Worm (Caenorhabditis elegans): ENCODE data around the gene nhr-106.

The nhr-106 gene

ce11 chrV:489320-489719, at the start of gene nhr-106:
TSS of gene nhr-106 (plus strand) at chrV:489620.
- TF ChIP-seq tab-1 (GFP tag; IDR thresholded peaks at IDR 0.05) (no peak), T22C8.4 (GFP tag; IDR thresholded peaks at IDR 0.05) (no peak), cog-1 (tag; optimal IDR thresholded peaks at IDR 0.05) (no peak)

DNA sequence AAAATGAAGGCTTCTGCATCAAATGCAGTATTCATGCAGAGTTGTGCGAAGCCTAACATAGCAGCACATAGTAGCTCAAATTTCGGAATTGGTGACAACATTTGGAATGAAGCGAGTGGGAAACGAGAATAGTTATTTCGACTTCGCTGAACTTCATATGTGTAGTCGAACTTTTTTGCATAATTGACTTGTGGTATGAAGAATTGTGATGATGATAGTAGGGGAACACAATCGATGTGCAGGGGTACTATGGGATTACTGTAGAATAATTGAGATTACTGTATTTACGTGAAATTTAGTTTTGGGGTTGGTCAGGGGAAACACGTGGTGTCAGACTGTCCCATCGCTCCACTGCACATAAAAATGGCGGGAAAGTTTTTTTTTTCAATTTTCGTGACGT, 48.5 kb upstream of the nhr-106 start, which contains the start of gene B0554.7:
Gene B0554.7, minus strand, starts transcription at position 101 of the 400 bp plus-strand sequence.
- no peak for TF ChIP-seq ref-1 (GFP tag; conservative IDR thresholded peaks at IDR 0.05)
- TF ChIP-seq flt-1 (GFP tag; IDR thresholded peaks at IDR 0.05): no peak
- TF ChIP-seq ztf-29 (GFP tag; IDR thresholded peaks at IDR 0.05): no peak
- no peak for TF ChIP-seq ztf-23 (GFP tag; IDR thresholded peaks at IDR 0.05)
- no peak for TF ChIP-seq med-1 (GFP tag; optimal IDR thresholded peaks at IDR 0.05; ENCODE audit: insufficient read depth)
- TF ChIP-seq tab-1 (GFP tag; IDR thresholded peaks at IDR 0.05): no peak

ce11 chrV:443193-443592, 46.2 kb upstream of the nhr-106 start, which contains the start of gene srh-33:
TSS of gene srh-33 (minus strand) at chrV:443293.
- TF ChIP-seq ztf-29 (GFP tag; IDR thresholded peaks at IDR 0.05) (no peak), T22C8.4 (GFP tag; IDR thresholded peaks at IDR 0.05) (no peak), med-1 (GFP tag; optimal IDR thresholded peaks at IDR 0.05; ENCODE audit: insufficient read depth) (no peak), ref-1 (GFP tag; conservative IDR thresholded peaks at IDR 0.05) (no peak), cog-1 (tag; optimal IDR thresholded peaks at IDR 0.05) (no peak), klf-2 (GFP tag; conservative IDR thresholded peaks at IDR 0.05) (no peak), flt-1 (GFP tag; IDR thresholded peaks at IDR 0.05) (no peak), ztf-23 (GFP tag; IDR thresholded peaks at IDR 0.05) (no peak), tab-1 (GFP tag; IDR thresholded peaks at IDR 0.05) (no peak)

- TF ChIP-seq ztf-23 (GFP tag; IDR thresholded peaks at IDR 0.05): no peak
- no peak for TF ChIP-seq ref-1 (GFP tag; conservative IDR thresholded peaks at IDR 0.05)
- TF ChIP-seq T22C8.4 (GFP tag; IDR thresholded peaks at IDR 0.05): no peak
- no peak for TF ChIP-seq tab-1 (GFP tag; IDR thresholded peaks at IDR 0.05)
- no peak for TF ChIP-seq klf-2 (GFP tag; conservative IDR thresholded peaks at IDR 0.05)
- no peak for TF ChIP-seq ztf-29 (GFP tag; IDR thresholded peaks at IDR 0.05)
- no peak for TF ChIP-seq flt-1 (GFP tag; IDR thresholded peaks at IDR 0.05)
- TF ChIP-seq cog-1 (tag; optimal IDR thresholded peaks at IDR 0.05): no peak
- no peak for TF ChIP-seq med-1 (GFP tag; optimal IDR thresholded peaks at IDR 0.05; ENCODE audit: insufficient read depth)
These were observed 42.8 kb upstream of the nhr-106 start, which contains the start of gene srh-34 for ce11 chrV:446574-446973. TSS of gene srh-34 (minus strand) at chrV:446674.

ce11 chrV:446988-447387, 42.4 kb upstream of the nhr-106 start:
- TF ChIP-seq flt-1 (GFP tag; IDR thresholded peaks at IDR 0.05) (0 out of 2 replicates have a peak, but pooled peaks have one; percentile 32), tab-1 (GFP tag; IDR thresholded peaks at IDR 0.05) (0 out of 2 replicates have a peak, but pooled peaks have one; percentile 40), cog-1 (tag; optimal IDR thresholded peaks at IDR 0.05) (no peak), klf-2 (GFP tag; conservative IDR thresholded peaks at IDR 0.05) (no peak)

- no peak for TF ChIP-seq klf-2 (GFP tag; conservative IDR thresholded peaks at IDR 0.05)
- no peak for TF ChIP-seq med-1 (GFP tag; optimal IDR thresholded peaks at IDR 0.05; ENCODE audit: insufficient read depth)
- no peak for TF ChIP-seq ztf-23 (GFP tag; IDR thresholded peaks at IDR 0.05)
- no peak for TF ChIP-seq T22C8.4 (GFP tag; IDR thresholded peaks at IDR 0.05)
- no peak for TF ChIP-seq cog-1 (tag; optimal IDR thresholded peaks at IDR 0.05)
- TF ChIP-seq flt-1 (GFP tag; IDR thresholded peaks at IDR 0.05): no peak
- no peak for TF ChIP-seq ref-1 (GFP tag; conservative IDR thresholded peaks at IDR 0.05)
- TF ChIP-seq ztf-29 (GFP tag; IDR thresholded peaks at IDR 0.05): no peak
- no peak for TF ChIP-seq tab-1 (GFP tag; IDR thresholded peaks at IDR 0.05)
These were observed 40.3 kb upstream of the nhr-106 start, which contains the start of gene srh-35 for ce11 chrV:449130-449529. TSS of gene srh-35 (minus strand) at chrV:449230.

ce11 chrV:449685-450084, 39.7 kb upstream of the nhr-106 start, which contains the start of gene M02H5.8:
TSS of gene M02H5.8 (plus strand) at chrV:449981.
- TF ChIP-seq T22C8.4 (GFP tag; IDR thresholded peaks at IDR 0.05): no peak
- TF ChIP-seq tab-1 (GFP tag; IDR thresholded peaks at IDR 0.05): no peak
- no peak for TF ChIP-seq klf-2 (GFP tag; conservative IDR thresholded peaks at IDR 0.05)
- TF ChIP-seq cog-1 (tag; optimal IDR thresholded peaks at IDR 0.05): no peak
- TF ChIP-seq flt-1 (GFP tag; IDR thresholded peaks at IDR 0.05): no peak
- no peak for TF ChIP-seq ref-1 (GFP tag; conservative IDR thresholded peaks at IDR 0.05)

DNA sequence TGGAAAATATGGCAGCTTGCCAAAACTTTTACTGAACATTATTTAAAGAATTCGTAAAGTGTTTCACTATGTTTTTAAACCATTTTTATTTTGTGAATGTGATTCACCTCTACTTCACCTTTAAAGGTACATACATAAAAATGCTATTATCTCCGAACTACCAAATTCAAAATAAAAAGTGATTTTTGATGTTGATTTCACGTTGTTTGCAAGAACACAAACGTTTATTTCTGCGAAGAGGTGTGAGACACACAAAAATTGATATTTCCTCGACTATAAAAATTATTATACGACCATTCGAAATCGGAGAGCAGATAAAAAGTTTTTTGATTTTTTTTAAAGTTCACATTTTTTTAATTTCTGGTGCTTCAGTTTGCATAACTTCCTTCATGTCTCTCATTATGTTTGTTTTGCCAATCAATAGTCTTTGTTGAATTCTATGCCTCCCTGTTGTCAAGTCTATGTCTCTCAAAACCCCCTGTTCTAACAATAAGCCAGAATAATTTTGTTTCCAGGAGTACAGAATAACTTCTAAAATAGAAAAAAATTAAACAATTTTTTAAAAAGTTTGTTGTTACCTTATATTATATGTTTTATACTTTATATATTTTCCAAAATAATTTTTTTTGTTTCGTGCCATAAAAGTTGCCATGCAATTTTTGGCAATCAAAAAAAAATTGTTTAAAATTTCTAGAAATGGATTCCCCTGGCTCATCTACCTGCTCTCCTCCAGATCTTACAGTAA, 38.5 kb upstream of the nhr-106 start, which contains the start of gene nhr-123:
Gene nhr-123, plus strand, starts transcription at position 695 of the 745 bp plus-strand sequence.
- TF ChIP-seq tab-1 (GFP tag; IDR thresholded peaks at IDR 0.05) (no peak), ztf-29 (GFP tag; IDR thresholded peaks at IDR 0.05) (no peak), med-1 (GFP tag; optimal IDR thresholded peaks at IDR 0.05; ENCODE audit: insufficient read depth) (no peak), cog-1 (tag; optimal IDR thresholded peaks at IDR 0.05) (no peak), ztf-23 (GFP tag; IDR thresholded peaks at IDR 0.05) (no peak), ref-1 (GFP tag; conservative IDR thresholded peaks at IDR 0.05) (no peak), klf-2 (GFP tag; conservative IDR thresholded peaks at IDR 0.05) (no peak), T22C8.4 (GFP tag; IDR thresholded peaks at IDR 0.05) (no peak), flt-1 (GFP tag; IDR thresholded peaks at IDR 0.05) (no peak)

ce11 chrV:453569-453968, 35.9 kb upstream of the nhr-106 start, which contains the start of gene nhr-98:
TSS of gene nhr-98 (plus strand) at chrV:453869.
- TF ChIP-seq ztf-29 (GFP tag; IDR thresholded peaks at IDR 0.05): no peak
- no peak for TF ChIP-seq T22C8.4 (GFP tag; IDR thresholded peaks at IDR 0.05)
- no peak for TF ChIP-seq tab-1 (GFP tag; IDR thresholded peaks at IDR 0.05)
- no peak for TF ChIP-seq klf-2 (GFP tag; conservative IDR thresholded peaks at IDR 0.05)
- no peak for TF ChIP-seq cog-1 (tag; optimal IDR thresholded peaks at IDR 0.05)
- no peak for TF ChIP-seq ztf-23 (GFP tag; IDR thresholded peaks at IDR 0.05)
- TF ChIP-seq ref-1 (GFP tag; conservative IDR thresholded peaks at IDR 0.05): no peak
- no peak for TF ChIP-seq flt-1 (GFP tag; IDR thresholded peaks at IDR 0.05)
- TF ChIP-seq med-1 (GFP tag; optimal IDR thresholded peaks at IDR 0.05; ENCODE audit: insufficient read depth): no peak

ce11 chrV:457839-458238, 31.6 kb upstream of the nhr-106 start:
- TF ChIP-seq ztf-29 (GFP tag; IDR thresholded peaks at IDR 0.05) (no peak), tab-1 (GFP tag; IDR thresholded peaks at IDR 0.05) (no peak), med-1 (GFP tag; optimal IDR thresholded peaks at IDR 0.05; ENCODE audit: insufficient read depth) (no peak), cog-1 (tag; optimal IDR thresholded peaks at IDR 0.05) (no peak), ref-1 (GFP tag; conservative IDR thresholded peaks at IDR 0.05) (no peak), ztf-23 (GFP tag; IDR thresholded peaks at IDR 0.05) (no peak), klf-2 (GFP tag; conservative IDR thresholded peaks at IDR 0.05) (no peak), T22C8.4 (GFP tag; IDR thresholded peaks at IDR 0.05) (no peak), flt-1 (GFP tag; IDR thresholded peaks at IDR 0.05) (no peak)

All from whole organism, midembryonic.